Fruit fly (Drosophila melanogaster) whole organism, pupa: ENCODE measurements around the gene CG3744.

Experiments used
- CG32121 ChIP-seq: fragments of 200-800 bp; sonication (Bioruptor generic); IDR thresholded peaks from 2 replicates; pipeline ENCODE4 v1.3.6; 2022; ENCODE audit warnings: missing biosample characterization, missing genetic modification characterization
- CG9948 ChIP-seq: fragments of 200-800 bp; sonication (Bioruptor generic); optimal IDR thresholded peaks from 2 replicates; lab custom pipeline; 2018; ENCODE audit warnings: missing biosample characterization, mild to moderate bottlenecking, missing genetic modification characterization, moderate library complexity
- EcR ChIP-seq: fragments of 200-800 bp; sonication (Bioruptor generic); optimal IDR thresholded peaks from 3 replicates; lab custom pipeline; 2019; ENCODE audit warnings: missing biosample characterization, missing genetic modification characterization, mild to moderate bottlenecking, moderate library complexity, missing genetic modification reagents
- fd96Ca ChIP-seq: fragments of 200-800 bp; sonication (Bioruptor generic); IDR thresholded peaks from 3 replicates; pipeline ENCODE4 v1.3.6; 2022; ENCODE audit warnings: missing biosample characterization, missing genetic modification characterization

dm6 chr3R:24900816-24901215 is 24.4 kb upstream of the CG3744 start, which contains the start of gene CG10845:
- TF ChIP-seq CG9948: no peak
- TF ChIP-seq fd96Ca: no peak
- no peak for TF ChIP-seq CG32121 (GFP tag; lab: Robert Waterston, UW)
- no peak for TF ChIP-seq EcR
